Fruit fly (Drosophila melanogaster) whole organism, adult: ENCODE results near the gene CG4455.
A peak's percentile ranks its signal among the peaks of the same experiment; 100 is the strongest.

Experiments used
- Hr96 ChIP-seq: fragments of 200-800 bp; sonication (Bioruptor generic); optimal IDR thresholded peaks from 2 replicates; lab custom pipeline; 2016; ENCODE audit warnings: missing biosample characterization, missing genetic modification characterization
- cic ChIP-seq: fragments of 200-800 bp; sonication (Bioruptor generic); optimal IDR thresholded peaks from 2 replicates; lab custom pipeline; 2017; ENCODE audit warnings: missing biosample characterization, mild to moderate bottlenecking, missing genetic modification characterization, moderate library complexity
- tj ChIP-seq: fragments of 200-800 bp; sonication (Bioruptor generic); optimal IDR thresholded peaks from 3 replicates; lab custom pipeline; 2017; ENCODE audit warnings: missing biosample characterization, mild to moderate bottlenecking, missing genetic modification characterization, moderate library complexity

- TF ChIP-seq cic (GFP tag; lab: Kevin White, UChicago) (peak; percentile 26), tj (GFP tag; lab: Kevin White, UChicago) (peak; percentile 72), Hr96 (GFP tag; lab: Kevin White, UChicago) (no peak)
These were observed 34.7 kb upstream of the CG4455 start for dm6 chr2L:16317777-16318610.
